Worm (Caenorhabditis elegans) whole organism, L4 larva: ENCODE data around the gene F53C3.1.

ENCODE experiments used
- F26F4.8 ChIP-seq: fragments of 200-800 bp; sonication (Bioruptor generic); conservative IDR thresholded peaks from 2 replicates; pipeline ENCODE4 v1.3.6; 2022; ENCODE audit warnings: missing genetic modification characterization, missing compliant biosample characterization
- T20F7.1 ChIP-seq: fragments of 200-800 bp; sonication (Bioruptor generic); optimal IDR thresholded peaks from 2 replicates; lab custom pipeline; 2018; ENCODE audit warnings: mild to moderate bottlenecking, missing genetic modification characterization, missing compliant biosample characterization
- T26A8.4 ChIP-seq: fragments of 200-800 bp; sonication (Bioruptor generic); IDR thresholded peaks from 2 replicates; pipeline ENCODE4 v1.3.6; 2022; ENCODE audit warnings: missing genetic modification characterization, missing compliant biosample characterization
- aha-1 ChIP-seq: fragments of 150-350 bp; peaks from one replicate; lab custom pipeline; 2014; ENCODE audit warnings: missing biosample characterization, missing genetic modification characterization
- ceh-20 ChIP-seq: fragments of 200-800 bp; sonication (Bioruptor generic); IDR thresholded peaks from 2 replicates; pipeline ENCODE4 v1.3.6; 2022; ENCODE audit warnings: missing genetic modification reagents, missing genetic modification characterization, missing compliant biosample characterization
- ceh-62 ChIP-seq: sonication (generic microtip); optimal IDR thresholded peaks from 2 replicates; lab custom pipeline; 2017; ENCODE audit warnings: missing biosample characterization, missing genetic modification characterization
- ces-1 ChIP-seq: fragments of 150-350 bp; sonication (generic microtip); optimal IDR thresholded peaks from 4 replicates; lab custom pipeline; 2014; ENCODE audit warnings: missing biosample characterization, missing genetic modification reagents, missing genetic modification characterization
- daf-16 ChIP-seq, 3 experiments: sonication (generic microtip); optimal IDR thresholded peaks; 2 replicates each; lab custom pipeline; 2016 to 2017; ENCODE audit warnings: missing genetic modification characterization in 3 of 3, missing genetic modification reagents in 3 of 3, mild to moderate bottlenecking in 2 of 3, missing compliant biosample characterization in 2 of 3, missing biosample characterization in 1 of 3, moderate library complexity in 1 of 3
- daf-19 ChIP-seq: fragments of 200-800 bp; sonication (Bioruptor generic); conservative IDR thresholded peaks from 2 replicates; pipeline ENCODE4 v1.3.6; 2022; ENCODE audit warnings: missing genetic modification characterization, missing compliant biosample characterization
- dmd-9 ChIP-seq: fragments of 200-800 bp; sonication (Bioruptor generic); IDR thresholded peaks from 2 replicates; pipeline ENCODE4 v1.3.6; 2022; ENCODE audit warnings: missing genetic modification reagents, missing genetic modification characterization, missing compliant biosample characterization
- dpl-1 ChIP-seq: fragments of 150-350 bp; optimal IDR thresholded peaks from 2 replicates; lab custom pipeline; 2014; ENCODE audit warnings: missing biosample characterization, missing genetic modification reagents, missing genetic modification characterization
- dve-1 ChIP-seq: sonication (generic microtip); optimal IDR thresholded peaks from 2 replicates; lab custom pipeline; 2017; ENCODE audit warnings: antibody characterized with exemption, mild to moderate bottlenecking, missing genetic modification characterization, missing compliant biosample characterization; ENCODE audit not compliant: insufficient read depth
- gei-8 ChIP-seq: fragments of 200-800 bp; sonication (Bioruptor generic); optimal IDR thresholded peaks from 2 replicates; lab custom pipeline; 2018; ENCODE audit warnings: mild to moderate bottlenecking, missing genetic modification characterization, missing compliant biosample characterization
- hlh-11 ChIP-seq: fragments of 200-800 bp; sonication (Bioruptor generic); optimal IDR thresholded peaks from 2 replicates; lab custom pipeline; 2018; ENCODE audit warnings: mild to moderate bottlenecking, missing genetic modification characterization, missing compliant biosample characterization
- hlh-30 ChIP-seq: sonication (generic microtip); optimal IDR thresholded peaks from 2 replicates; lab custom pipeline; 2017; ENCODE audit warnings: antibody characterized with exemption, mild to moderate bottlenecking, missing genetic modification characterization, missing compliant biosample characterization; ENCODE audit not compliant: insufficient read depth
- lin-1 ChIP-seq: fragments of 200-800 bp; sonication (Bioruptor generic); IDR thresholded peaks from 2 replicates; pipeline ENCODE4 v1.3.6; 2022; ENCODE audit warnings: missing genetic modification reagents, missing genetic modification characterization, missing compliant biosample characterization
- lin-29 ChIP-seq: fragments of 200-800 bp; sonication (Bioruptor generic); IDR thresholded peaks from 2 replicates; pipeline ENCODE4 v1.3.6; 2022; ENCODE audit warnings: missing genetic modification reagents, missing genetic modification characterization, missing compliant biosample characterization
- lsy-2 ChIP-seq, 2 experiments: fragments of 150-350 bp in 1 of 2; sonication (generic microtip) in 1 of 2; optimal IDR thresholded peaks; 2 replicates each; lab custom pipeline; 2014 to 2017; ENCODE audit warnings: missing biosample characterization in 2 of 2, missing genetic modification characterization in 2 of 2
- mdt-29 ChIP-seq: fragments of 200-800 bp; sonication (Bioruptor generic); IDR thresholded peaks from 2 replicates; pipeline ENCODE4 v1.3.6; 2022; ENCODE audit warnings: missing genetic modification reagents, missing genetic modification characterization, missing compliant biosample characterization
- mep-1 ChIP-seq: fragments of 150-350 bp; sonication (generic microtip); optimal IDR thresholded peaks from 3 replicates; lab custom pipeline; 2014; ENCODE audit warnings: missing biosample characterization, missing genetic modification characterization
- mxl-2 ChIP-seq: fragments of 200-800 bp; sonication (Bioruptor generic); conservative IDR thresholded peaks from 2 replicates; pipeline ENCODE4 v1.3.6; 2022; ENCODE audit warnings: missing genetic modification reagents, missing genetic modification characterization, missing compliant biosample characterization
- nhr-10 ChIP-seq: fragments of 150-350 bp; optimal IDR thresholded peaks from 2 replicates; lab custom pipeline; 2014; ENCODE audit warnings: missing biosample characterization, missing genetic modification characterization
- nhr-102 ChIP-seq: sonication (generic microtip); optimal IDR thresholded peaks from 2 replicates; lab custom pipeline; 2016; ENCODE audit warnings: mild to moderate bottlenecking, missing genetic modification characterization, moderate library complexity, missing compliant biosample characterization
- nhr-111 ChIP-seq: fragments of 200-800 bp; sonication (Bioruptor generic); optimal IDR thresholded peaks from 2 replicates; lab custom pipeline; 2018; ENCODE audit warnings: mild to moderate bottlenecking, missing genetic modification characterization, missing compliant biosample characterization
- nhr-237 ChIP-seq: sonication (generic microtip); optimal IDR thresholded peaks from 2 replicates; lab custom pipeline; 2017; ENCODE audit warnings: missing biosample characterization, missing genetic modification characterization
- nhr-28 ChIP-seq: fragments of 150-350 bp; optimal IDR thresholded peaks from 2 replicates; lab custom pipeline; 2014; ENCODE audit warnings: missing biosample characterization, missing genetic modification characterization
- nhr-77 ChIP-seq: fragments of 150-350 bp; optimal IDR thresholded peaks from 2 replicates; lab custom pipeline; 2014; ENCODE audit warnings: missing biosample characterization, missing genetic modification characterization
- snpc-1.2 ChIP-seq: fragments of 200-800 bp; sonication (Bioruptor generic); IDR thresholded peaks from 2 replicates; pipeline ENCODE4 v1.3.6; 2022; ENCODE audit warnings: missing genetic modification reagents, missing genetic modification characterization, missing compliant biosample characterization
- snpc-4 ChIP-seq: fragments of 150-350 bp; optimal IDR thresholded peaks from 2 replicates; lab custom pipeline; 2014; ENCODE audit warnings: missing biosample characterization, missing genetic modification characterization
- tag-97 ChIP-seq: fragments of 200-800 bp; sonication (Bioruptor generic); IDR thresholded peaks from 2 replicates; pipeline ENCODE4 v1.3.6; 2022; ENCODE audit warnings: missing genetic modification characterization, missing compliant biosample characterization
- tra-1 ChIP-seq: fragments of 200-800 bp; sonication (Bioruptor generic); IDR thresholded peaks from 2 replicates; pipeline ENCODE4 v1.3.6; 2022; ENCODE audit warnings: missing genetic modification reagents, missing genetic modification characterization, missing compliant biosample characterization
- unc-62 ChIP-seq, 3 experiments: fragments of 150-350 bp in 1 of 3; sonication (generic microtip); optimal IDR thresholded peaks in 2 of 3; peaks in 1 of 3; 1 replicate in 1 of 3; 2 replicates in 2 of 3; lab custom pipeline; 2014 to 2017; ENCODE audit warnings: missing biosample characterization in 3 of 3, missing genetic modification characterization in 3 of 3, missing genetic modification reagents in 3 of 3, missing genotype in 1 of 3
- vab-7 ChIP-seq: fragments of 200-800 bp; sonication (Bioruptor generic); IDR thresholded peaks from 2 replicates; pipeline ENCODE4 v1.3.6; 2022; ENCODE audit warnings: missing genetic modification reagents, missing genetic modification characterization, missing compliant biosample characterization
- zag-1 ChIP-seq: fragments of 150-350 bp; optimal IDR thresholded peaks from 2 replicates; lab custom pipeline; 2014; ENCODE audit warnings: missing biosample characterization, missing genetic modification characterization
- zfp-2 ChIP-seq: sonication (generic microtip); optimal IDR thresholded peaks from 2 replicates; lab custom pipeline; 2016; ENCODE audit warnings: mild to moderate bottlenecking, missing genetic modification characterization, missing compliant biosample characterization
- zfp-3 ChIP-seq: fragments of 200-800 bp; sonication (Bioruptor generic); conservative IDR thresholded peaks from 2 replicates; pipeline ENCODE4 v1.3.6; 2022; ENCODE audit warnings: missing genetic modification reagents, missing genetic modification characterization, missing compliant biosample characterization
- zip-11 ChIP-seq: fragments of 200-800 bp; sonication (Bioruptor generic); IDR thresholded peaks from 2 replicates; pipeline ENCODE4 v1.3.6; 2022; ENCODE audit warnings: missing genetic modification characterization, missing compliant biosample characterization
- zip-2 ChIP-seq: fragments of 150-350 bp; optimal IDR thresholded peaks from 2 replicates; lab custom pipeline; 2014; ENCODE audit warnings: missing biosample characterization, missing genetic modification characterization
- ztf-7 ChIP-seq: fragments of 150-350 bp; optimal IDR thresholded peaks from 2 replicates; lab custom pipeline; 2014; ENCODE audit warnings: missing biosample characterization, missing genetic modification characterization

The F53C3.1 gene

DNA sequence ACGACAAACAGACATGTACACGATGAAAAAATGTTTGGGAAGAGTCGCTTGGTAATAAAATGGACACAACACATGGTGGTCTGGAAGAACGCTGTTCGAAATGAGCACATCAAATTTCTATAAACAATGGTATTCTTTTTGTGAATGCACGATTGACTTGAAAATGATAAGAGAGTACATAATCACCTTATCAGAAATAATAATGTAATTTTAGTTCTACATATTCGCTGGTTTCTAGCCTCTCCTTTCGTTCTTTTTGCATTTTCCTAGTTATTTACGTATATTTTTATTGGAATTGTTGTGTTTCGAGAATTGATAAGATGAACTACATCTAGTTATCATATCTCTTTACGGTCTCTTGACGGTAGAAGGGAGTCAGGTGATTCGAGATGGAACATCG lies 42.2 kb downstream of the F53C3.1 start (continued):
- peak; percentile 51 for TF ChIP-seq hlh-11 (tag; lab: Kevin White, UChicago)
- TF ChIP-seq nhr-28 (tag; lab: Kevin White, UChicago): peak; percentile 87
- TF ChIP-seq snpc-1.2: no peak
- TF ChIP-seq T20F7.1 (GFP tag; lab: Kevin White, UChicago): peak; percentile 15
- no peak for TF ChIP-seq daf-16 (GFP tag; optimal IDR thresholded peaks at IDR 0.05; lab: Kevin White, UChicago)
- peak; percentile 89 for TF ChIP-seq daf-16 (tag; optimal IDR thresholded peaks at IDR 0.05; lab: Kevin White, UChicago)

DNA sequence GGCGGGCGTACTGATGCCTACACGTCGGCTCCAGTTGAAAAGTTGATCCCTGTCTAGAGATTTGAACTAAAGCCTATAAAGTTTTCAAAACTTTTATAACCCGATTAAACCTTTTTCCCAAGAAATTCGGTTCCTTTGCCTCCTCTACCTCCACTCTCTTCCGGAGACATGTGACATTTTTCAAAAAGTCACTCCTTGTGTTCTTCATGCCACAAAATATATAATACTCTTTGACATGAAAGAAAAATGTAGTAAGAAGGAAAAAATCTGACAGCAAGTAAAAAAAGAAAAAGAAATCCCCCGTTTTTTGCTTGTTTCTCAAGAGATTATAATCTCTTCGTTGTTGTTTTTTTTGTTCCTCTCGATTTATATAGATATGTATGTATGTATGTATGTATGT lies 43.0 kb downstream of the F53C3.1 start:
- TF ChIP-seq ztf-7 (no peak), aha-1 (tag; lab: Kevin White, UChicago) (peak; percentile 70), nhr-111 (no peak), dpl-1 (GFP tag; lab: Kevin White, UChicago) (no peak), nhr-102 (tag; lab: Kevin White, UChicago) (no peak), mdt-29 (GFP tag; lab: Robert Waterston, UW) (no peak), zag-1 (tag; lab: Kevin White, UChicago) (no peak), vab-7 (no peak), lsy-2 (tag; optimal IDR thresholded peaks at IDR 0.05; lab: Kevin White, UChicago) (peak in 1 of 2 experiments; percentile 31), mxl-2 (GFP tag; lab: Robert Waterston, UW) (no peak), mep-1 (tag; lab: Kevin White, UChicago) (peak; percentile 15), dmd-9 (GFP tag; lab: Robert Waterston, UW) (no peak), lin-1 (GFP tag; lab: Robert Waterston, UW) (no peak), unc-62 (GFP tag; optimal IDR thresholded peaks at IDR 0.05 in 1 of 2; lab: Kevin White, UChicago) (no peak), unc-62 (tag; optimal IDR thresholded peaks at IDR 0.05; lab: Kevin White, UChicago) (no peak), ceh-62 (tag; lab: Kevin White, UChicago) (no peak), nhr-237 (tag; lab: Kevin White, UChicago) (no peak), nhr-10 (tag; lab: Kevin White, UChicago) (no peak), nhr-28 (tag; lab: Kevin White, UChicago) (peak; percentile 12), daf-19 (no peak), zfp-3 (no peak), hlh-30 (tag; lab: Kevin White, UChicago) (peak; percentile 8), tag-97 (GFP tag; lab: Robert Waterston, UW) (no peak), ceh-20 (GFP tag; lab: Robert Waterston, UW) (no peak), gei-8 (GFP tag; lab: Kevin White, UChicago) (no peak), zip-2 (tag; lab: Kevin White, UChicago) (no peak), lin-29 (GFP tag; lab: Robert Waterston, UW) (no peak), tra-1 (GFP tag; lab: Robert Waterston, UW) (no peak), ces-1 (GFP tag; lab: Kevin White, UChicago) (no peak), F26F4.8 (GFP tag; lab: Robert Waterston, UW) (no peak), zip-11 (GFP tag; lab: Robert Waterston, UW) (no peak), T26A8.4 (GFP tag; lab: Robert Waterston, UW) (no peak), zfp-2 (tag; lab: Kevin White, UChicago) (no peak), snpc-1.2 (no peak), dve-1 (tag; lab: Kevin White, UChicago) (peak; percentile 31), snpc-4 (tag; lab: Kevin White, UChicago) (no peak), nhr-77 (tag; lab: Kevin White, UChicago) (no peak)
